Worm (Caenorhabditis elegans): ENCODE data around the gene nhr-145.

DNA sequence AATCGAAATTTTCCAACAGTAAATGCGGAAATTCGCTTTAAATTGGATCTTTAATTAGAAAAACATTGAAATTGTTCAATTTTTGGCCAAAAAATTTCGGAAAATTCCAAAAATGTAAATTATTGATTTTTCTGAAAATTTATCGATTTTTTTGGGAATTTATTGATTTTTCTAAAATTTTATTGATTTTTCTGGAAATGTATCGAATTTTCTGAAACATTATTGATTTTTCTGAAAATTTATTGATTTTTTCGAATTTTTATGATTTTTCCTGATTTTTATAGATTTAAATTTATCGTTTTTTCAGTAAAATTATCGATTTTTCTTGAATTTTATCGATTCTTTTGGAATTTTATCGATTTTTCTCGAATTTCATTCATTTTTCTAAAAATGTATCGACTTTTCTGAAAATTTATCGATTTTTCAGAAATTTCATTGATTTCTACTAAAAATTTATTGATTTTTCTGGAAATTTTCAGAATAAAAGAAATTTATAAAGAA lies 29.4 kb downstream of the nhr-145 start:
- TF ChIP-seq nhr-11 (tag; optimal IDR thresholded peaks at IDR 0.05) (no peak), lin-11 (tag; optimal IDR thresholded peaks at IDR 0.05) (no peak), madf-2 (tag; optimal IDR thresholded peaks at IDR 0.05) (no peak), ets-4 (tag; optimal IDR thresholded peaks at IDR 0.05) (no peak), sox-2 (GFP tag; IDR thresholded peaks at IDR 0.05) (no peak), mec-3 (tag; optimal IDR thresholded peaks at IDR 0.05; ENCODE audit: borderline replicate concordance) (no peak), nfya-1 (tag; optimal IDR thresholded peaks at IDR 0.05) (no peak), ama-1 (optimal IDR thresholded peaks at IDR 0.05) (no peak)
